Worm (Caenorhabditis elegans) whole organism, L4 larva: ENCODE data around the gene spdl-1.

ENCODE experiments used
- F49E8.2 ChIP-seq: sonication (generic microtip); optimal IDR thresholded peaks from 2 replicates; lab custom pipeline; 2016; ENCODE audit warnings: missing compliant biosample characterization, mild to moderate bottlenecking, missing genetic modification characterization, borderline replicate concordance
- T20F7.1 ChIP-seq: fragments of 200-800 bp; sonication (Bioruptor generic); optimal IDR thresholded peaks from 2 replicates; lab custom pipeline; 2018; ENCODE audit warnings: mild to moderate bottlenecking, missing genetic modification characterization, missing compliant biosample characterization
- Y105C5A.15 ChIP-seq: fragments of 200-800 bp; sonication (Bioruptor generic); IDR thresholded peaks from 2 replicates; pipeline ENCODE4 v1.3.6; 2022; ENCODE audit warnings: missing genetic modification characterization, missing compliant biosample characterization
- Y48G9A.11 ChIP-seq: fragments of 200-800 bp; sonication (Bioruptor generic); IDR thresholded peaks from 2 replicates; pipeline ENCODE4 v1.3.6; 2022; ENCODE audit warnings: missing genetic modification reagents, missing genetic modification characterization, missing compliant biosample characterization
- aha-1 ChIP-seq: fragments of 150-350 bp; peaks from one replicate; lab custom pipeline; 2014; ENCODE audit warnings: missing biosample characterization, missing genetic modification characterization
- arid-1 ChIP-seq: fragments of 200-800 bp; sonication (Bioruptor generic); conservative IDR thresholded peaks from 2 replicates; pipeline ENCODE4 v1.3.6; 2022; ENCODE audit warnings: missing genetic modification reagents, missing genetic modification characterization, missing compliant biosample characterization
- daf-12 ChIP-seq: fragments of 150-350 bp; optimal IDR thresholded peaks from 2 replicates; lab custom pipeline; 2014; ENCODE audit warnings: missing biosample characterization, missing genetic modification reagents, missing genetic modification characterization
- daf-16 ChIP-seq, 3 experiments: sonication (generic microtip); optimal IDR thresholded peaks; 2 replicates each; lab custom pipeline; 2016 to 2017; ENCODE audit warnings: missing genetic modification characterization in 3 of 3, missing genetic modification reagents in 3 of 3, mild to moderate bottlenecking in 2 of 3, missing compliant biosample characterization in 2 of 3, missing biosample characterization in 1 of 3, moderate library complexity in 1 of 3
- dmd-6 ChIP-seq: fragments of 200-800 bp; sonication (Bioruptor generic); IDR thresholded peaks from 2 replicates; pipeline ENCODE4 v1.3.6; 2022; ENCODE audit warnings: missing genetic modification reagents, missing genetic modification characterization, missing compliant biosample characterization
- dmd-8 ChIP-seq: fragments of 200-800 bp; sonication (Bioruptor generic); IDR thresholded peaks from 2 replicates; pipeline ENCODE4 v1.3.6; 2022; ENCODE audit warnings: missing genetic modification characterization, missing compliant biosample characterization
- egl-27 ChIP-seq: sonication (generic microtip); optimal IDR thresholded peaks from 3 replicates; lab custom pipeline; 2017; ENCODE audit warnings: missing biosample characterization, missing genetic modification reagents, missing genetic modification characterization
- fkh-10 ChIP-seq: fragments of 150-350 bp; optimal IDR thresholded peaks from 2 replicates; lab custom pipeline; 2014; ENCODE audit warnings: missing biosample characterization, missing genetic modification reagents, missing genetic modification characterization
- fos-1 ChIP-seq: fragments of 150-350 bp; optimal IDR thresholded peaks from 2 replicates; lab custom pipeline; 2014; ENCODE audit warnings: missing biosample characterization, missing genetic modification characterization
- lin-1 ChIP-seq: fragments of 200-800 bp; sonication (Bioruptor generic); IDR thresholded peaks from 2 replicates; pipeline ENCODE4 v1.3.6; 2022; ENCODE audit warnings: missing genetic modification reagents, missing genetic modification characterization, missing compliant biosample characterization
- lin-15B ChIP-seq: fragments of 150-350 bp; sonication (generic microtip); optimal IDR thresholded peaks from 3 replicates; lab custom pipeline; 2014; ENCODE audit warnings: missing biosample characterization, missing genetic modification characterization
- lsy-2 ChIP-seq, 2 experiments: fragments of 150-350 bp in 1 of 2; sonication (generic microtip) in 1 of 2; optimal IDR thresholded peaks; 2 replicates each; lab custom pipeline; 2014 to 2017; ENCODE audit warnings: missing biosample characterization in 2 of 2, missing genetic modification characterization in 2 of 2
- mdl-1 ChIP-seq, 2 experiments: fragments of 150-350 bp in 1 of 2; sonication (generic microtip) in 1 of 2; optimal IDR thresholded peaks; 2 replicates each; lab custom pipeline; 2014 to 2017; ENCODE audit warnings: missing biosample characterization in 2 of 2, missing genetic modification characterization in 2 of 2
- mxl-3 ChIP-seq: fragments of 200-800 bp; sonication (Bioruptor generic); optimal IDR thresholded peaks from 2 replicates; lab custom pipeline; 2018; ENCODE audit warnings: mild to moderate bottlenecking, missing genetic modification characterization, missing compliant biosample characterization
- nhr-25 ChIP-seq: sonication (generic microtip); optimal IDR thresholded peaks from 2 replicates; lab custom pipeline; 2017; ENCODE audit warnings: missing genetic modification characterization, mild to moderate bottlenecking, missing compliant biosample characterization, antibody characterized with exemption, moderate library complexity, borderline replicate concordance; ENCODE audit not compliant: insufficient read depth
- nhr-42 ChIP-seq: fragments of 200-800 bp; sonication (Bioruptor generic); IDR thresholded peaks from 2 replicates; pipeline ENCODE4 v1.3.6; 2022; ENCODE audit warnings: missing genetic modification characterization, missing compliant biosample characterization
- nhr-76 ChIP-seq: fragments of 150-350 bp; optimal IDR thresholded peaks from 2 replicates; lab custom pipeline; 2014; ENCODE audit warnings: missing biosample characterization, missing genetic modification characterization
- sdz-12 ChIP-seq: fragments of 200-800 bp; sonication (Bioruptor generic); optimal IDR thresholded peaks from 2 replicates; lab custom pipeline; 2018; ENCODE audit warnings: mild to moderate bottlenecking, missing genetic modification characterization, missing compliant biosample characterization
- snpc-4 ChIP-seq: fragments of 150-350 bp; optimal IDR thresholded peaks from 2 replicates; lab custom pipeline; 2014; ENCODE audit warnings: missing biosample characterization, missing genetic modification characterization
- tag-97 ChIP-seq: fragments of 200-800 bp; sonication (Bioruptor generic); IDR thresholded peaks from 2 replicates; pipeline ENCODE4 v1.3.6; 2022; ENCODE audit warnings: missing genetic modification characterization, missing compliant biosample characterization
- unc-62 ChIP-seq, 3 experiments: fragments of 150-350 bp in 1 of 3; sonication (generic microtip); optimal IDR thresholded peaks in 2 of 3; peaks in 1 of 3; 1 replicate in 1 of 3; 2 replicates in 2 of 3; lab custom pipeline; 2014 to 2017; ENCODE audit warnings: missing biosample characterization in 3 of 3, missing genetic modification characterization in 3 of 3, missing genetic modification reagents in 3 of 3, missing genotype in 1 of 3
- zfp-3 ChIP-seq: fragments of 200-800 bp; sonication (Bioruptor generic); conservative IDR thresholded peaks from 2 replicates; pipeline ENCODE4 v1.3.6; 2022; ENCODE audit warnings: missing genetic modification reagents, missing genetic modification characterization, missing compliant biosample characterization
- ztf-7 ChIP-seq: fragments of 150-350 bp; optimal IDR thresholded peaks from 2 replicates; lab custom pipeline; 2014; ENCODE audit warnings: missing biosample characterization, missing genetic modification characterization

spdl-1 gene

ce11 chrII:7827883-7828282 is 46.5 kb downstream of the spdl-1 start:
- TF ChIP-seq ztf-7 (no peak), Y48G9A.11 (no peak), Y105C5A.15 (no peak), dmd-8 (GFP tag; lab: Robert Waterston, UW) (no peak), snpc-4 (tag; lab: Kevin White, UChicago) (no peak), aha-1 (tag; lab: Kevin White, UChicago) (peak; percentile 66), unc-62 (GFP tag; optimal IDR thresholded peaks at IDR 0.05 in 1 of 2; lab: Kevin White, UChicago) (peak in 1 of 2 experiments; percentile 89), unc-62 (tag; optimal IDR thresholded peaks at IDR 0.05; lab: Kevin White, UChicago) (no peak), daf-12 (tag; lab: Kevin White, UChicago) (no peak)
- TF ChIP-seq, all 104 proteins: peak for 2

DNA sequence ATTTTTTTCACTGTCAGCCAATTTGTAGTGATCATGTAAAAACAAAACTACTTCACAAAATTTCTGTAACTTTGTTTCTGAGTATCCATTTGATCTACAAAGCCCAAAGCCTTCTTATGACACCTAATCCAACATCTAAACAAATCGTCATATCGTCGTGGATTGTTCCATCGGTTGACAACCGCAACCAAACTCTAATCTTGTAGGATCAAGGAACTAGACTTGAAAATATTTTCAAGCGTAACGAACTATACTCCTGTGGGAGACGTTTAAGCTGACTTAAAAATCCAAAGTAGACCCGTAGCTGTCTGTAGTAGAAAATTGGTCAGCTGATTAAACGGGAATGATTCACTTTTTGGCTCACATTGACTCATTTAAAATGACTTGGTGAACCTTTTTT is 48.2 kb downstream of the spdl-1 start:
- TF ChIP-seq nhr-25 (tag; lab: Kevin White, UChicago) (no peak), ztf-7 (no peak), mdl-1 (tag; optimal IDR thresholded peaks at IDR 0.05; lab: Kevin White, UChicago) (no peak), mxl-3 (no peak), unc-62 (GFP tag; optimal IDR thresholded peaks at IDR 0.05 in 1 of 2; lab: Kevin White, UChicago) (peak in 1 of 2 experiments; percentile 92), unc-62 (tag; optimal IDR thresholded peaks at IDR 0.05; lab: Kevin White, UChicago) (no peak), Y48G9A.11 (no peak), daf-16 (GFP tag; optimal IDR thresholded peaks at IDR 0.05; lab: Kevin White, UChicago) (no peak), daf-16 (tag; optimal IDR thresholded peaks at IDR 0.05; lab: Kevin White, UChicago) (no peak)

DNA sequence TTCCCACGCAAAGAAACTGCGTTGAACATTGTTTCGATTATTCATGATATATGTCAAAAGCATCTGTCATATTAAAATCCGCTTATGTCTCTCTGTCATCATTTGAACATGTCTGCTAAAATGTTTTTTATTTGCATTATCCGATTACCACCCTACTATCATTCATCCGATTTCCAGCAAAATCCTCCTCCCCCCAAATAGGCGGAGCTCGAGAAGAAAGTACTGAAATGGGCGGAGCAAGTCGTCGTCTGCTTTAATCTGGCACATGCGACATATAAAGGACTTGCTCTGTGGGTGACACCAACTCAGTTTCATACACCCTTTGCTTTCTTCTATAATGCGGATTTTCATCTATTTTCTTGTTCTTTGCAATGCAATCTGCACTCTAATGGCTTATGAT is 50.7 kb downstream of the spdl-1 start, which contains the start of gene T09A5.14:
TSS of gene T09A5.14 (plus strand) at position 301 of the 400 bp plus-strand sequence.
- no peak for TF ChIP-seq fos-1
- TF ChIP-seq arid-1, result no peak
- TF ChIP-seq T20F7.1 (GFP tag; lab: Kevin White, UChicago), result no peak
- TF ChIP-seq Y105C5A.15, result no peak
- no peak for TF ChIP-seq nhr-42 (GFP tag; lab: Robert Waterston, UW)
- TF ChIP-seq daf-16 (GFP tag; optimal IDR thresholded peaks at IDR 0.05; lab: Kevin White, UChicago), result no peak
- TF ChIP-seq daf-16 (tag; optimal IDR thresholded peaks at IDR 0.05; lab: Kevin White, UChicago), result no peak
- no peak for TF ChIP-seq dmd-6
- TF ChIP-seq lin-1 (GFP tag; lab: Robert Waterston, UW), result no peak
- no peak for TF ChIP-seq F49E8.2
- TF ChIP-seq lsy-2 (tag; optimal IDR thresholded peaks at IDR 0.05; lab: Kevin White, UChicago), result no peak
- no peak for TF ChIP-seq egl-27 (tag; lab: Kevin White, UChicago)
- TF ChIP-seq lin-15B, result no peak
- no peak for TF ChIP-seq tag-97 (GFP tag; lab: Robert Waterston, UW)
- TF ChIP-seq fkh-10 (GFP tag; lab: Kevin White, UChicago), result no peak
- no peak for TF ChIP-seq nhr-76 (tag; lab: Kevin White, UChicago)
- no peak for TF ChIP-seq sdz-12 (GFP tag; lab: Kevin White, UChicago)
- no peak for TF ChIP-seq zfp-3 (GFP tag; lab: Robert Waterston, UW)
